Fruit fly (Drosophila melanogaster) whole organism, embryonic: ENCODE results near the gene Jon25Bi.

Experiments
- Atf3 ChIP-seq: fragments of 200-800 bp; sonication (Bioruptor generic); optimal IDR thresholded peaks from 3 replicates; lab custom pipeline; 2016; ENCODE audit warnings: missing biosample characterization, missing genetic modification characterization
- Atf6 ChIP-seq: fragments of 200-800 bp; sonication (Bioruptor generic); IDR thresholded peaks from 2 replicates; pipeline ENCODE4 v1.3.6; 2022; ENCODE audit warnings: missing biosample characterization, missing genetic modification characterization
- CG12071 ChIP-seq: fragments of 200-800 bp; sonication (Bioruptor generic); optimal IDR thresholded peaks from 3 replicates; lab custom pipeline; 2018; ENCODE audit warnings: missing biosample characterization, mild to moderate bottlenecking, missing genetic modification characterization
- CG1233 ChIP-seq: fragments of 200-800 bp; sonication (Bioruptor generic); optimal IDR thresholded peaks from 4 replicates; lab custom pipeline; 2018; ENCODE audit warnings: missing biosample characterization, mild to moderate bottlenecking, missing genetic modification characterization
- CG13296 ChIP-seq: fragments of 200-800 bp; sonication (Bioruptor generic); optimal IDR thresholded peaks from 3 replicates; lab custom pipeline; 2018; ENCODE audit warnings: missing biosample characterization, mild to moderate bottlenecking, missing genetic modification characterization
- CG15601 ChIP-seq: fragments of 200-800 bp; sonication (Bioruptor generic); optimal IDR thresholded peaks from 3 replicates; lab custom pipeline; 2019; ENCODE audit warnings: missing biosample characterization, mild to moderate bottlenecking, missing genetic modification characterization, moderate library complexity
- CG1832 ChIP-seq: fragments of 200-800 bp; sonication (Bioruptor generic); optimal IDR thresholded peaks from 2 replicates; lab custom pipeline; 2017; ENCODE audit warnings: missing biosample characterization, mild to moderate bottlenecking, missing genetic modification characterization, inconsistent platforms
- CG18476 ChIP-seq: fragments of 200-800 bp; sonication (Bioruptor generic); optimal IDR thresholded peaks from 2 replicates; lab custom pipeline; 2016; ENCODE audit warnings: missing biosample characterization, mild to moderate bottlenecking, missing genetic modification characterization
- CG2202 ChIP-seq: fragments of 200-800 bp; sonication (Bioruptor generic); optimal IDR thresholded peaks from 2 replicates; lab custom pipeline; 2018; ENCODE audit warnings: missing biosample characterization, mild to moderate bottlenecking, missing genetic modification characterization
- CG3726 ChIP-seq: fragments of 200-800 bp; sonication (Bioruptor generic); IDR thresholded peaks from 3 replicates; pipeline ENCODE4, ENCODE4 v1.3.6; 2022; ENCODE audit warnings: missing biosample characterization, missing genetic modification characterization
- CG3995 ChIP-seq: fragments of 200-800 bp; sonication (Bioruptor generic); optimal IDR thresholded peaks from 3 replicates; lab custom pipeline; 2016; ENCODE audit warnings: missing biosample characterization, missing genetic modification characterization
- CG6813 ChIP-seq: fragments of 200-800 bp; sonication (Bioruptor generic); optimal IDR thresholded peaks from 2 replicates; lab custom pipeline; 2017; ENCODE audit warnings: missing biosample characterization, missing genetic modification characterization, mild to moderate bottlenecking, moderate library complexity, missing genetic modification reagents
- CG8290 ChIP-seq, 3 experiments: fragments of 200-800 bp; sonication (Bioruptor generic); optimal IDR thresholded peaks; 2 replicates each; lab custom pipeline; 2016 to 2019; ENCODE audit warnings: missing biosample characterization in 3 of 3, missing genetic modification characterization in 3 of 3, mild to moderate bottlenecking in 2 of 3, moderate library complexity in 1 of 3
- CG8765 ChIP-seq: fragments of 200-800 bp; sonication (Bioruptor generic); IDR thresholded peaks from 2 replicates; pipeline ENCODE4 v1.3.6; 2022; ENCODE audit warnings: missing biosample characterization, missing genetic modification characterization
- CTCF ChIP-seq: fragments of 200-800 bp; sonication (Bioruptor generic); optimal IDR thresholded peaks from 2 replicates; lab custom pipeline; 2017; ENCODE audit warnings: missing biosample characterization, mild to moderate bottlenecking, missing genetic modification characterization, moderate library complexity
- CoRest ChIP-seq: fragments of 200-800 bp; sonication (Bioruptor generic); optimal IDR thresholded peaks from 3 replicates; lab custom pipeline; 2018; ENCODE audit warnings: missing biosample characterization, mild to moderate bottlenecking, missing genetic modification characterization, moderate library complexity
- D19B ChIP-seq: fragments of 200-800 bp; sonication (Bioruptor generic); optimal IDR thresholded peaks from 2 replicates; lab custom pipeline; 2017; ENCODE audit warnings: missing biosample characterization, mild to moderate bottlenecking, missing genetic modification characterization
- Deaf1 ChIP-seq: fragments of 200-800 bp; optimal IDR thresholded peaks from 3 replicates; lab custom pipeline; 2019; ENCODE audit warnings: missing biosample characterization, mild to moderate bottlenecking, missing genetic modification characterization, moderate library complexity
- Dek ChIP-seq: fragments of 200-800 bp; sonication (Bioruptor generic); optimal IDR thresholded peaks from 3 replicates; lab custom pipeline; 2019; ENCODE audit warnings: missing biosample characterization, mild to moderate bottlenecking, missing genetic modification characterization, moderate library complexity
- HLH4C ChIP-seq: fragments of 200-800 bp; sonication (Bioruptor generic); IDR thresholded peaks from 3 replicates; pipeline ENCODE4 v1.3.6; 2022; ENCODE audit warnings: missing biosample characterization, missing genetic modification characterization; ENCODE audit not compliant: partially characterized antibody
- Hey ChIP-seq: fragments of 200-800 bp; sonication (Bioruptor generic); optimal IDR thresholded peaks from 3 replicates; lab custom pipeline; 2018; ENCODE audit warnings: missing biosample characterization, mild to moderate bottlenecking, missing genetic modification characterization
- Kr ChIP-seq: fragments of 200-800 bp; sonication (Bioruptor generic); optimal IDR thresholded peaks from 2 replicates; lab custom pipeline; 2017; ENCODE audit warnings: missing biosample characterization, mild to moderate bottlenecking, missing genetic modification characterization
- Max ChIP-seq: fragments of 200-800 bp; sonication (Bioruptor generic); optimal IDR thresholded peaks from 2 replicates; lab custom pipeline; 2016; ENCODE audit warnings: missing biosample characterization, mild to moderate bottlenecking, missing genetic modification characterization
- Myb ChIP-seq: fragments of 200-800 bp; sonication (Bioruptor generic); optimal IDR thresholded peaks from 2 replicates; lab custom pipeline; 2016; ENCODE audit warnings: missing biosample characterization, missing genetic modification characterization
- PHDP ChIP-seq: fragments of 200-800 bp; sonication (Bioruptor generic); optimal IDR thresholded peaks from 3 replicates; lab custom pipeline; 2018; ENCODE audit warnings: missing biosample characterization, mild to moderate bottlenecking, missing genetic modification characterization, moderate library complexity
- Scr ChIP-seq: fragments of 200-800 bp; sonication (Bioruptor generic); IDR thresholded peaks from 2 replicates; pipeline ENCODE4 v1.3.6; 2022; ENCODE audit warnings: missing biosample characterization, missing genetic modification characterization; ENCODE audit not compliant: partially characterized antibody
- abd-A ChIP-seq: fragments of 200-800 bp; sonication (Bioruptor generic); optimal IDR thresholded peaks from 3 replicates; lab custom pipeline; 2019; ENCODE audit warnings: missing biosample characterization, mild to moderate bottlenecking, missing genetic modification characterization, moderate library complexity
- al ChIP-seq: fragments of 200-800 bp; sonication (Bioruptor generic); IDR thresholded peaks from 2 replicates; pipeline ENCODE4 v1.3.6; 2022; ENCODE audit warnings: missing biosample characterization, missing genetic modification characterization
- ase ChIP-seq: fragments of 200-800 bp; sonication (Bioruptor generic); IDR thresholded peaks from 3 replicates; pipeline ENCODE4 v1.3.6; 2022; ENCODE audit warnings: missing biosample characterization, missing genetic modification characterization
- bsh ChIP-seq, 2 experiments: fragments of 200-800 bp; sonication (Bioruptor generic); optimal IDR thresholded peaks; 2 replicates each; lab custom pipeline; 2017 to 2018; ENCODE audit warnings: mild to moderate bottlenecking in 2 of 2, missing biosample characterization in 2 of 2, missing genetic modification characterization in 2 of 2, moderate library complexity in 1 of 2
- cato ChIP-seq: fragments of 200-800 bp; sonication (Bioruptor generic); optimal IDR thresholded peaks from 2 replicates; lab custom pipeline; 2016; ENCODE audit warnings: missing biosample characterization, missing genetic modification characterization, borderline replicate concordance
- danr ChIP-seq: fragments of 200-800 bp; sonication (Bioruptor generic); IDR thresholded peaks from 2 replicates; pipeline ENCODE4 v1.3.6; 2022; ENCODE audit warnings: missing biosample characterization, missing genetic modification characterization
- dmrt11E ChIP-seq: fragments of 200-800 bp; sonication (Bioruptor generic); optimal IDR thresholded peaks from 3 replicates; lab custom pipeline; 2018; ENCODE audit warnings: missing biosample characterization, mild to moderate bottlenecking, missing genetic modification characterization, moderate library complexity
- dmrt99B ChIP-seq: fragments of 200-800 bp; sonication (Bioruptor generic); optimal IDR thresholded peaks from 2 replicates; lab custom pipeline; 2018; ENCODE audit warnings: missing biosample characterization, mild to moderate bottlenecking, missing genetic modification characterization, moderate library complexity
- esg ChIP-seq: fragments of 200-800 bp; sonication (Bioruptor generic); conservative IDR thresholded peaks from 2 replicates; pipeline ENCODE4 v1.3.6; 2022; ENCODE audit warnings: missing biosample characterization, missing genetic modification characterization
- gem ChIP-seq: fragments of 200-800 bp; sonication (Bioruptor generic); optimal IDR thresholded peaks from 2 replicates; lab custom pipeline; 2019; ENCODE audit warnings: missing biosample characterization, mild to moderate bottlenecking, missing genetic modification characterization, moderate library complexity
- gro ChIP-seq: fragments of 200-800 bp; sonication (Bioruptor generic); optimal IDR thresholded peaks from 2 replicates; lab custom pipeline; 2016; ENCODE audit warnings: missing biosample characterization, missing genetic modification characterization
- hth ChIP-seq: fragments of >200 bp; optimal IDR thresholded peaks from 2 replicates; lab custom pipeline; 2017; ENCODE audit warnings: inconsistent platforms
- otp ChIP-seq: fragments of 200-800 bp; sonication (Bioruptor generic); IDR thresholded peaks from 3 replicates; pipeline ENCODE4, ENCODE4 v1.3.6; 2022; ENCODE audit warnings: missing biosample characterization, missing genetic modification characterization
- repo ChIP-seq: fragments of 200-800 bp; sonication (Bioruptor generic); optimal IDR thresholded peaks from 2 replicates; lab custom pipeline; 2016; ENCODE audit warnings: missing biosample characterization, missing genetic modification characterization
- run ChIP-seq: fragments of 200-800 bp; sonication (Bioruptor generic); optimal IDR thresholded peaks from 3 replicates; lab custom pipeline; 2018; ENCODE audit warnings: missing biosample characterization, mild to moderate bottlenecking, missing genetic modification characterization
- sens-2 ChIP-seq: fragments of 200-800 bp; sonication (Bioruptor generic); IDR thresholded peaks from 2 replicates; pipeline ENCODE4 v1.3.6; 2022; ENCODE audit warnings: missing biosample characterization, missing genetic modification characterization
- sim ChIP-seq: fragments of 200-800 bp; sonication (Bioruptor generic); IDR thresholded peaks from 2 replicates; pipeline ENCODE4 v1.3.6; 2022; ENCODE audit warnings: missing biosample characterization, missing genetic modification characterization
- slp2 ChIP-seq: fragments of 200-800 bp; sonication (Bioruptor generic); optimal IDR thresholded peaks from 2 replicates; lab custom pipeline; 2016; ENCODE audit warnings: missing biosample characterization, missing genetic modification characterization
- sob ChIP-seq: fragments of 200-800 bp; sonication (Bioruptor generic); IDR thresholded peaks from 2 replicates; pipeline ENCODE4 v1.3.6; 2022; ENCODE audit warnings: missing biosample characterization, missing genetic modification characterization
- stwl ChIP-seq: fragments of 200-800 bp; sonication (Bioruptor generic); optimal IDR thresholded peaks from 3 replicates; lab custom pipeline; 2018; ENCODE audit warnings: missing biosample characterization, mild to moderate bottlenecking, missing genetic modification characterization, moderate library complexity
- tup ChIP-seq: fragments of 200-800 bp; sonication (Bioruptor generic); optimal IDR thresholded peaks from 2 replicates; lab custom pipeline; 2016; ENCODE audit warnings: missing biosample characterization, mild to moderate bottlenecking, missing genetic modification characterization, moderate library complexity
- wdn ChIP-seq: fragments of 200-800 bp; sonication (Bioruptor generic); IDR thresholded peaks from 2 replicates; pipeline ENCODE4 v1.3.6; 2022; ENCODE audit warnings: missing biosample characterization, missing genetic modification characterization
- wek ChIP-seq: fragments of 200-800 bp; sonication (Bioruptor generic); optimal IDR thresholded peaks from 3 replicates; lab custom pipeline; 2018; ENCODE audit warnings: missing biosample characterization, mild to moderate bottlenecking, missing genetic modification characterization, moderate library complexity

Jon25Bi gene

DNA sequence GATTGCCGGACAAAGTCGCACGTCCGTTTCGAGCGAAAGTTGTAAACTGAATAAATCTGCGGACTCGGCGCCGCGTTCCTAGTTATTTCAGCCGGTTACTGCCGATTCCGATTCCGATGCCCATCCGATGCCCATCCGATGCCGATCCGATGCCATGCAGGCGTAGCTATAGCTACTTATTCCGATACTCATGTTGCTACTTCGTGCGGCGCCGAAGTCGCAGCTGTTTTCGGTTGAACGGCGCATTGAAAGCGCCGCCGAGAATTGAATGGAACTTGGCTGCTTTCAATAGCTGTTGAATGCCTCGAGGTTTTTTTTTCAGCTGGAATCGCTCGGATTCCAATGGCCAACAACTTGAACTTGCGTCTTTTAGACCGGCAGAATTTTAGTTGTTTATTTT, 26.6 kb downstream of the Jon25Bi start (continued):
- TF ChIP-seq sim (GFP tag; lab: Robert Waterston, UW) = 0 out of 2 replicates have a peak, but pooled peaks have one; percentile 25
- TF ChIP-seq CG15601 (tag; lab: Kevin White, UChicago) = peak; percentile 98
- peak; percentile 91 for TF ChIP-seq Deaf1 (tag; lab: Kevin White, UChicago)
- TF ChIP-seq Myb = no peak

DNA sequence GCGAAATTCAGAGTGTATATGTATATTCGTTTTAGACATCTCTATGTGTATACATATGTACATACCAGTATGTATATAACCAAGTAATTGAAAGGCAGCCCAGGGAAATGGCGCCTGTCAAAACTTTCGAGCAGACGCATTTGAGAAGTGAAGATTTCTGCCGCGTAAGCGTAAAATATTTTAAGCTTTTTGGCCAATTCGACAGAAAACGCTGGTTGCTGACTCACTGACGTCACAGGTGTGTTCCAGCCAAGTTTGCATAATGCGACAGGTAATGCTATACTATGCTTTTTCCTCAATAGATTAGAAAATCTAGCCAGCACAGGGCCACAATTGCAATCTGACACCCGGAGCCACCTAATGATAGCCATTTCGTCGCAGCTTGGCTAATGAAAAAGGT, 38.2 kb downstream of the Jon25Bi start:
- TF ChIP-seq CTCF = no peak
- no peak for TF ChIP-seq al (GFP tag; lab: Robert Waterston, UW)
- TF ChIP-seq CG12071 (GFP tag; lab: Kevin White, UChicago) = no peak
- no peak for TF ChIP-seq CG13296 (GFP tag; lab: Kevin White, UChicago)
- no peak for TF ChIP-seq Scr (GFP tag; lab: Robert Waterston, UW)
- no peak for TF ChIP-seq wdn (GFP tag; lab: Robert Waterston, UW)
- no peak for TF ChIP-seq abd-A (tag; lab: Kevin White, UChicago)
- no peak for TF ChIP-seq CG18476
- TF ChIP-seq Kr (GFP tag; lab: Kevin White, UChicago) = no peak
- no peak for TF ChIP-seq Max (GFP tag; lab: Kevin White, UChicago)
- TF ChIP-seq otp (GFP tag; lab: Robert Waterston, UW) = no peak
- no peak for TF ChIP-seq dmrt99B (tag; lab: Kevin White, UChicago)
- TF ChIP-seq Dek (tag; lab: Kevin White, UChicago) = no peak
- TF ChIP-seq stwl (tag; lab: Kevin White, UChicago) = no peak
- no peak for TF ChIP-seq CG2202 (tag; lab: Kevin White, UChicago)
- no peak for TF ChIP-seq CG3995 (GFP tag; lab: Kevin White, UChicago)

DNA sequence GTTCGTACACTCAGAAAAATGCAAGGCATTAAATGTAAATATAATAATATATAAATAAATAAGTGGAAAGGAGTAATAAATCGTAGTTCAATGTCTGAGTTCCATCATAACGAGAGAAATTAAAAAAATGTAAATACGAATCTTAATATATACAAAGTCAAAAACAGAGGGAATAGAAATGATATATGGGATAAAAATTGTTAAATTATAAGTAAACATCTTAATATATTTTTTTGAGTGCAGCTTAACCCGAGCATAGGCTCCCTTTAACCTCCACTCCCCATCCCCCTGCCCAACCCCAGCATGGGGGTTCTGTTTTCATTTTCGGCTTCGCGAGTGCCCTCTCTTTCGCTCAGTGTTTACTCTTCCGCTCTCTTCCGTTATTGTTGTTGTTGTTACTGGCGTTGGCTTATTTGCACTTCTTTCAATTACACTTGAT, 39.2 kb downstream of the Jon25Bi start:
- TF ChIP-seq CG6813 (GFP tag; lab: Kevin White, UChicago) (no peak), gro (no peak), hth (lab: Kevin White, UChicago) (no peak), CG1233 (GFP tag; lab: Kevin White, UChicago) (no peak), CG8290 (GFP tag; optimal IDR thresholded peaks at IDR 0.05; lab: Kevin White, UChicago) (no peak), CG8290 (tag; optimal IDR thresholded peaks at IDR 0.05; lab: Kevin White, UChicago) (no peak), wek (GFP tag; lab: Kevin White, UChicago) (no peak), danr (GFP tag; lab: Robert Waterston, UW) (no peak), ase (GFP tag; lab: Robert Waterston, UW) (no peak), esg (GFP tag; lab: Robert Waterston, UW) (no peak), D19B (no peak), PHDP (tag; lab: Kevin White, UChicago) (no peak), sob (GFP tag; lab: Robert Waterston, UW) (no peak), gem (tag; lab: Kevin White, UChicago) (peak; percentile 60), Atf3 (GFP tag; lab: Kevin White, UChicago) (no peak), CG8765 (no peak), Myb (no peak), HLH4C (GFP tag; lab: Robert Waterston, UW) (no peak), run (tag; lab: Kevin White, UChicago) (no peak), repo (no peak), dmrt11E (tag; lab: Kevin White, UChicago) (peak; percentile 38), CoRest (tag; lab: Kevin White, UChicago) (peak; percentile 22), Atf6 (GFP tag; lab: Robert Waterston, UW) (no peak), CG3726 (GFP tag; lab: Robert Waterston, UW) (no peak), bsh (GFP tag; optimal IDR thresholded peaks at IDR 0.05; lab: Kevin White, UChicago) (peak in 1 of 2 experiments; percentile 24), sens-2 (no peak), tup (GFP tag; lab: Kevin White, UChicago) (no peak), cato (GFP tag; lab: Kevin White, UChicago) (no peak), slp2 (GFP tag; lab: Kevin White, UChicago) (no peak), CG1832 (no peak), Hey (tag; lab: Kevin White, UChicago) (no peak)
